Fruit fly (Drosophila melanogaster) Kc167 (cell line): ENCODE measurements around the gene Ugt35D1.

Experiments used
- Myc ChIP-seq: fragments of >200 bp; optimal IDR thresholded peaks from 2 replicates; lab custom pipeline; 2017; ENCODE audit warnings: missing external identifiers
- Sin3A ChIP-seq: fragments of >200 bp; optimal IDR thresholded peaks from 2 replicates; lab custom pipeline; 2018; ENCODE audit warnings: missing external identifiers
- h ChIP-seq: fragments of >200 bp; optimal IDR thresholded peaks from 3 replicates; lab custom pipeline; 2018; ENCODE audit warnings: missing external identifiers
- insv ChIP-seq: fragments of >200 bp; optimal IDR thresholded peaks from 3 replicates; lab custom pipeline; 2018; ENCODE audit warnings: missing external identifiers
- psq ChIP-seq: fragments of >200 bp; optimal IDR thresholded peaks from 2 replicates; lab custom pipeline; 2017; ENCODE audit warnings: missing external identifiers
- ttk ChIP-seq: sonication (Bioruptor generic); optimal IDR thresholded peaks from 2 replicates; lab custom pipeline; 2017; ENCODE audit warnings: missing external identifiers

The Ugt35D1 gene

dm6 chr3R:31409627-31410201 lies 14.6 kb upstream of the Ugt35D1 start:
- TF ChIP-seq Sin3A (no peak), ttk (lab: Kevin White, UChicago) (no peak), h (no peak), psq (lab: Kevin White, UChicago) (no peak), insv (no peak), Myc (lab: Kevin White, UChicago) (no peak)

dm6 chr3R:31407026-31407654 lies 12.0 kb upstream of the Ugt35D1 start:
- TF ChIP-seq Sin3A (no peak), ttk (lab: Kevin White, UChicago) (no peak), Myc (lab: Kevin White, UChicago) (no peak), h (no peak), insv (no peak), psq (lab: Kevin White, UChicago) (no peak)

DNA sequence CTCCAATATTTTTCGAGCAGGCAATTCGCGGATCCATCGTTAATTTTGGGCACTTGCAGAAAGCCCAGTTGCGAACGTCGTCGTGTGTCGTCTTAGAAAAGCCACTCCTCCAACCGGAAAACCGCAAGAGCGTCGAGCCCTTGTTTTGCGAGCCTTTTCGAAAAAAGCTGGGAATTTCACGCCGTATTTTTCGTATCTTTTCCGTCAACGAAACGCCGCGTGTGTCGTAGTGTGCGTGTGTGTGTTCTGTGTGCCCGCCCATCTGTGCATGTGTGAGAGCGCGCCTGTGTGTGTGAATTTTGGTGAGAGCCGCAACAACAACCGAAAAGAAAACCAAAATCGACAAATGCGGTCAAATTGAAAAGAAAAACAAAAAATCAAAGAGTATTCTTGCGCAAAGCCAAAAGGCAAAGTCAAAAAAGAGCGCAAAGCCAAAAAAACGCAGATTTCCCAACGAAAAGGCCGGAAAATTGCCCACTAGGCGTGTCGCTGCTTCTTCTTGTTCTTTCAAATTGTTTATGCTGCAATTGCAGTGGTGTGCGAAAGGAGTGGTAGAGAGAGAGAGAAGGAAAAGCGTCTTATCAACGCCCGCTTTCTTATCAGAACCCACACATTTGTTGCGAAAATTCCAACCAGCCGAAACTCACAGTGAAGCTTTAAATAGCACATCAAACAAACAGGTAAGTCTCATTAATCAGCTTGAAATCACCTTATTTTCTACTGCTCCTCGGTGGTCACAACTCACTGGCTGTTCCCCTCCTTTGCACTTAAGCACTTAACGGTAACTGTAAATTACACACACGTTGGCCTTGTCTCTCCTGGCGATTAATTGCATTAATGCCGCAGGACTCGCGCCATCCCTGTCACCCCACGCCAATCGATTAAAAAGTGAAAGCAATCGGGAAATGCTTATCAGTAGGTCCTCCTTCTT lies 10.4 kb upstream of the Ugt35D1 start, which contains the start of gene PNPase:
TSS of gene PNPase (minus strand) at position 176 of the 931 bp plus-strand sequence.
- TF ChIP-seq Myc (lab: Kevin White, UChicago) (no peak), insv (no peak), Sin3A (no peak), h (no peak), psq (lab: Kevin White, UChicago) (no peak), ttk (lab: Kevin White, UChicago) (no peak)

dm6 chr3R:31404499-31405276 lies 9.6 kb upstream of the Ugt35D1 start, which contains the start of gene Gprk2:
Gene Gprk2 (plus strand): TSS chr3R:31405245.
- TF ChIP-seq h (no peak), insv (no peak), ttk (lab: Kevin White, UChicago) (no peak), psq (lab: Kevin White, UChicago) (no peak), Sin3A (no peak), Myc (lab: Kevin White, UChicago) (no peak)

DNA sequence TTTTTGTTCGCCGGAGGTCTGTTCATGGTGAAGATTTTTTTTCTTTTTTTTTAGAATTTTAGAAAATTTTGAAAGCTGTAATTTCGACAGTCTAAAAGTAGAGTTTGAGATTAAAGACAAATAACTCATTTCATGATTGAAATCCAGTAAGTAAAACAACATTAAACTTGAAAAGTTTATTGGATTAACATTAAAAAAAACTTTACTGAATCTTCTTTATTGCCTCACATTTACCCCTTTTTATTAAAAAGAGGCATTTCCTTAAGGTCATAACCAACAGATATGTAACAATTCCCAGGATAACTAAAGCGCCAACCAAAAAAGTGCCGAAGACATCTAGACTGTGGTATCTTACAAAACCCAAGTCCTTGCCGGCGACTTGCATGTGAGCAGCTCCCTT lies 1.7 kb downstream of the Ugt35D1 start, which contains the start of gene CG31204:
TSS of gene CG31204 (minus strand) at position 101 of the 400 bp plus-strand sequence.
- TF ChIP-seq insv (no peak), psq (lab: Kevin White, UChicago) (no peak), Sin3A (no peak), ttk (lab: Kevin White, UChicago) (no peak), Myc (lab: Kevin White, UChicago) (no peak), h (no peak)

DNA sequence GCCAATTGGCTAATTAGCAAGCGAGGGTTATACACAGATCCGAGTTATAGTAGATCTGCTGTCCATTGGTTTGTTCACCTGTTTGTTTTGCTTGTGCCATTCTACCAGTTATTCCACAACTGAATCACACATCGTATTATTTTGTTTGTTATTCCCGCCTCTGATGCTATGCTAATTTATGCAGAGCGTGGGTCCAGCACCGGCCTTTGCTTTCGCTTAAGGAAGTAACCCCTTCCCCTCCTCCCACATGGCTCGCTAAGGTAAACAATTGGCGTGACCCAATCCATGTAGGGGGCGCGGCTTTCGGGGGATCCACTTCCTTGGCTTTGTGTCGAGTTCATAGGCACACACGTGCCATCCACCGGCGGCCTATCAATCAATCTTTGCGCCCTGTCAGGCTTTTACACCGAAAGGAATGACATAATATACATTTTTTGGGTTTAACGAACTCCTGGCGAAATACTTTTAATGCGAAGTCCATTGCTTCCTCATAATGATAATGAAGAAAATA lies 9.2 kb downstream of the Ugt35D1 start:
- TF ChIP-seq h, result no peak
- TF ChIP-seq insv, result no peak
- no peak for TF ChIP-seq Myc (lab: Kevin White, UChicago)
- TF ChIP-seq Sin3A, result no peak
- TF ChIP-seq psq (lab: Kevin White, UChicago), result no peak
- no peak for TF ChIP-seq ttk (lab: Kevin White, UChicago)

- TF ChIP-seq Sin3A (no peak), insv (no peak), psq (lab: Kevin White, UChicago) (no peak), Myc (lab: Kevin White, UChicago) (no peak), h (no peak), ttk (lab: Kevin White, UChicago) (no peak)
Observed at dm6 chr3R:31384108-31384507, 11.0 kb downstream of the Ugt35D1 start.

- TF ChIP-seq Myc (lab: Kevin White, UChicago) (no peak), h (no peak), psq (lab: Kevin White, UChicago) (no peak), Sin3A (no peak), insv (no peak), ttk (lab: Kevin White, UChicago) (no peak)
Observed at dm6 chr3R:31381861-31382260, 13.2 kb downstream of the Ugt35D1 start, which contains the start of gene CG1607. Gene CG1607 (plus strand): TSS chr3R:31382109.

DNA sequence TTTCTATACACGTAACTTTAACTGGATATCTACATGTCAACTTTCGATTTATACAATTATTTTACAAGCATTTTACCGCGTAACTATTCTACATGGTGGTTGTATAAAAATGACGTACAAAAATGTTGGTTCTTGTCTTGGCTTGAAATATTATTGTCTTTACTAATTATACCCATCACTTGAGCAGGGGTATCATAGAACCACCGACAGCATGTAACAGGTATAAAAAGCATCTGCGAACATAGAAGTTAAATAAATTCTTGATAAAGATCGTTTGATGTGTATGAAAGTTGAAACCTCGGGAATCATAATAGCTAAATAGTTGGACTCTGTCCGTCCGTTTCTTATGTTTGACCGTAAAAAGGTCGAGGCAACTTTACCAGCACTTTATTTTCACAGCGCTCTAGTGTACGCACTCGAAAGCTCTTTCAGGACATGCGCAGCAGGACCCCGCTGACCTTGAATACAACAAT lies 13.9 kb downstream of the Ugt35D1 start:
- TF ChIP-seq psq (lab: Kevin White, UChicago) (no peak), ttk (lab: Kevin White, UChicago) (no peak), Sin3A (no peak), h (no peak), insv (no peak), Myc (lab: Kevin White, UChicago) (no peak)

DNA sequence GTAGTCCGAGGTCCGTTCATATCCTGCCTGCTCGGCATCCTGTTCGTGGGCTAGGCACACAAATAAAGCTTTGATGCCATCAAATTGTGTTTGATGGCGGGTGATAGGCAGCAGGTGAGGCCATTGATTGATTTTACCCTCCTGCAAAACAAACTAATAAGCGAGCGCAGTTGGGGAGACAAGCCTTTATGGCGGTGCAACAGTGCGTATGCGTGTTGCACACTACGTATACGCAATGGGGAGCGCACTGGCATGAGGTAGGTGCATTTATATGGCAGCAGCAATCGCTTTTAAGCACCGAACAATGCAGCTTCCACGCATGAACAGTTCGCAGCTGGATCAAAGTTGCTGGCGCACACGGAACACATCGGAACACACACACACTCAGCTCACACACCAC lies 14.6 kb downstream of the Ugt35D1 start:
- TF ChIP-seq Sin3A (no peak), h (no peak), Myc (lab: Kevin White, UChicago) (no peak), insv (no peak)

DNA sequence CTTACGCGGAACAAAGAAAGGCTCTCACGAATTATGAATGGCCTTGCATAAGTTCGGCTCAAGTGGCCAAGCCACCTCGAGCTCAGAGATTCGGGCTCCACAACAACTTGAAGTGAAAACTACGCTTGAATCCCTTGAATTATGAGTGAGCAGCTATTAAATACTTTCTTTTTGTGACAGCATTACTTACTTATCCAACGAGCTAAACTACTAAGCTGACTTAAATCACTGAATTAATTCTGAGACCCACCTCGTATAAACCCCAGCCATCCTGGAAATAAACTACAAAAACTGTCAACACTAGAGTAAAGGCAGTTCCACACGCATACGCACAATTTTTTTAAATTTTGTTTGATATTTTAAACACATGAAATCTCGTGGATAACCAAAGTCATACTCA lies 23.0 kb downstream of the Ugt35D1 start, which contains the start of gene gskt:
TSS of gene gskt (plus strand) at position 301 of the 400 bp plus-strand sequence.
- TF ChIP-seq insv, result no peak
